Worm (Caenorhabditis elegans) whole organism, mixed stage, embryonic: ENCODE data around the gene nprl-3.

Source experiments
- M03D4.4 ChIP-seq: sonication (generic microtip); optimal IDR thresholded peaks from 2 replicates; lab custom pipeline; 2017; ENCODE audit warnings: mild to moderate bottlenecking, missing genetic modification characterization, missing compliant biosample characterization
- bed-3 ChIP-seq: fragments of 200-800 bp; sonication (Bioruptor generic); optimal IDR thresholded peaks from 3 replicates; lab custom pipeline; 2018; ENCODE audit warnings: mild to moderate bottlenecking, missing genetic modification characterization, moderate library complexity, missing compliant biosample characterization
- blmp-1 ChIP-seq: fragments of 150-350 bp; optimal IDR thresholded peaks from 2 replicates; lab custom pipeline; 2014; ENCODE audit warnings: missing biosample characterization, missing genetic modification characterization
- ceh-83 ChIP-seq: fragments of 200-800 bp; sonication (Bioruptor generic); optimal IDR thresholded peaks from 2 replicates; lab custom pipeline; 2018; ENCODE audit warnings: mild to moderate bottlenecking, missing genetic modification characterization, missing compliant biosample characterization
- ces-1 ChIP-seq: fragments of 150-350 bp; optimal IDR thresholded peaks from 2 replicates; lab custom pipeline; 2014; ENCODE audit warnings: missing biosample characterization, missing genetic modification reagents, missing genetic modification characterization
- drap-1 ChIP-seq: fragments of 200-800 bp; sonication (Bioruptor generic); optimal IDR thresholded peaks from 3 replicates; lab custom pipeline; 2018; ENCODE audit warnings: mild to moderate bottlenecking, missing genetic modification characterization, missing compliant biosample characterization
- elt-1 ChIP-seq: sonication (generic microtip); optimal IDR thresholded peaks from 2 replicates; lab custom pipeline; 2017; ENCODE audit warnings: missing genetic modification characterization, mild to moderate bottlenecking, missing compliant biosample characterization, antibody characterized with exemption, moderate library complexity, borderline replicate concordance; ENCODE audit not compliant: insufficient read depth
- elt-3 ChIP-seq: fragments of 150-350 bp; optimal IDR thresholded peaks from 2 replicates; lab custom pipeline; 2014; ENCODE audit warnings: missing biosample characterization, missing genetic modification characterization
- flh-1 ChIP-seq: fragments of 200-800 bp; sonication (Bioruptor generic); optimal IDR thresholded peaks from 2 replicates; lab custom pipeline; 2018; ENCODE audit warnings: mild to moderate bottlenecking, missing genetic modification characterization, moderate library complexity, missing compliant biosample characterization
- ham-2 ChIP-seq: fragments of 200-800 bp; sonication (Bioruptor generic); optimal IDR thresholded peaks from 2 replicates; lab custom pipeline; 2018; ENCODE audit warnings: mild to moderate bottlenecking, missing genetic modification characterization, missing compliant biosample characterization
- hlh-1 ChIP-seq: fragments of 150-350 bp; optimal IDR thresholded peaks from 2 replicates; lab custom pipeline; 2014; ENCODE audit warnings: missing biosample characterization, missing genetic modification reagents, missing genetic modification characterization
- lin-13 ChIP-seq: fragments of 150-350 bp; optimal IDR thresholded peaks from 2 replicates; lab custom pipeline; 2014; ENCODE audit warnings: missing biosample characterization, missing genetic modification characterization
- lin-32 ChIP-seq: fragments of 200-800 bp; sonication (Bioruptor generic); optimal IDR thresholded peaks from 2 replicates; lab custom pipeline; 2018; ENCODE audit warnings: mild to moderate bottlenecking, missing genetic modification characterization, missing compliant biosample characterization
- lsy-2 ChIP-seq: fragments of 150-350 bp; optimal IDR thresholded peaks from 2 replicates; lab custom pipeline; 2014; ENCODE audit warnings: missing biosample characterization, missing genetic modification characterization
- mab-5 ChIP-seq: fragments of 150-350 bp; optimal IDR thresholded peaks from 2 replicates; lab custom pipeline; 2014; ENCODE audit warnings: missing biosample characterization, missing genetic modification characterization
- mep-1 ChIP-seq: fragments of 150-350 bp; optimal IDR thresholded peaks from 2 replicates; lab custom pipeline; 2017; ENCODE audit warnings: missing biosample characterization, missing genetic modification reagents, missing genetic modification characterization, inconsistent platforms
- mls-2 ChIP-seq: sonication (generic microtip); optimal IDR thresholded peaks from 2 replicates; lab custom pipeline; 2016; ENCODE audit warnings: mild to moderate bottlenecking, missing genetic modification characterization, moderate library complexity, missing compliant biosample characterization
- nhr-12 ChIP-seq: fragments of 150-350 bp; optimal IDR thresholded peaks from 2 replicates; lab custom pipeline; 2014; ENCODE audit warnings: missing biosample characterization, missing genetic modification characterization
- nhr-237 ChIP-seq: fragments of 150-350 bp; optimal IDR thresholded peaks from 2 replicates; lab custom pipeline; 2014; ENCODE audit warnings: missing biosample characterization, missing genetic modification characterization
- nhr-28 ChIP-seq: fragments of 150-350 bp; optimal IDR thresholded peaks from 2 replicates; lab custom pipeline; 2014; ENCODE audit warnings: missing biosample characterization, missing genetic modification characterization
- nhr-76 ChIP-seq: sonication (generic microtip); optimal IDR thresholded peaks from 2 replicates; lab custom pipeline; 2017; ENCODE audit warnings: missing biosample characterization, missing genetic modification characterization
- pha-4 ChIP-seq: fragments of 150-350 bp; optimal IDR thresholded peaks from 2 replicates; lab custom pipeline; 2018; ENCODE audit warnings: missing biosample characterization, missing genetic modification reagents, missing genetic modification characterization
- sem-2 ChIP-seq: fragments of 200-800 bp; sonication (Bioruptor generic); optimal IDR thresholded peaks from 2 replicates; lab custom pipeline; 2018; ENCODE audit warnings: mild to moderate bottlenecking, missing genetic modification characterization, missing compliant biosample characterization
- snpc-4 ChIP-seq: fragments of 150-350 bp; optimal IDR thresholded peaks from 2 replicates; lab custom pipeline; 2014; ENCODE audit warnings: missing biosample characterization, missing genetic modification characterization
- tbx-8 ChIP-seq: fragments of 200-800 bp; sonication (Bioruptor generic); optimal IDR thresholded peaks from 2 replicates; lab custom pipeline; 2018; ENCODE audit warnings: mild to moderate bottlenecking, missing genetic modification characterization, moderate library complexity, missing compliant biosample characterization
- unc-120 ChIP-seq: sonication (generic microtip); optimal IDR thresholded peaks from 2 replicates; lab custom pipeline; 2017; ENCODE audit warnings: missing genetic modification characterization, missing compliant biosample characterization; ENCODE audit not compliant: poor library complexity, severe bottlenecking
- unc-62 ChIP-seq: fragments of 150-350 bp; optimal IDR thresholded peaks from 2 replicates; lab custom pipeline; 2014; ENCODE audit warnings: missing biosample characterization, missing genetic modification reagents, missing genetic modification characterization

The nprl-3 gene

DNA sequence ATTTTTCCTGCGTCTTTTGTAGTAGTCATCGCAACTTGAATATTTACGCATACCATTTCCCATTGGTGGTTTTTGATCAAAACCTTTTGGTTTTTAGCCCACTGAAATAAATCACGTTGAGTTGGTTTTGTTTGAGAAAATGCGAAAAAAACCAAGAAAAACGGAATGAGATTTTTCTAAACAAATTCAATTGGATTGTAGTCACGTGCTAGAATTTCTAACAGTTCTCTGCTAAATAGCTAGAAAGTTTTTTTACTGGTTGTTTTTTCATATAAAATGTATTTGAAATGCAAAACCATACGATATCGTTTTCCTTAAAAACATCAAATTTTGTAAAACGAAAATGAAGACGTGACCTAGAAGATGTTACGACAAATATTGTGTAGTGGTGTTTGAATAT is 20.7 kb upstream of the nprl-3 start, which contains the start of gene K07H8.12:
Gene K07H8.12, minus strand, starts transcription at position 101 of the 400 bp plus-strand sequence.
- TF ChIP-seq unc-62 (GFP tag; lab: Kevin White, UChicago) (no peak), nhr-237 (tag; lab: Kevin White, UChicago) (no peak), ceh-83 (GFP tag; lab: Kevin White, UChicago) (no peak), ces-1 (GFP tag; lab: Kevin White, UChicago) (no peak), blmp-1 (tag; lab: Kevin White, UChicago) (no peak), ham-2 (no peak), lin-32 (GFP tag; lab: Kevin White, UChicago) (no peak), mab-5 (tag; lab: Kevin White, UChicago) (no peak), flh-1 (no peak)

DNA sequence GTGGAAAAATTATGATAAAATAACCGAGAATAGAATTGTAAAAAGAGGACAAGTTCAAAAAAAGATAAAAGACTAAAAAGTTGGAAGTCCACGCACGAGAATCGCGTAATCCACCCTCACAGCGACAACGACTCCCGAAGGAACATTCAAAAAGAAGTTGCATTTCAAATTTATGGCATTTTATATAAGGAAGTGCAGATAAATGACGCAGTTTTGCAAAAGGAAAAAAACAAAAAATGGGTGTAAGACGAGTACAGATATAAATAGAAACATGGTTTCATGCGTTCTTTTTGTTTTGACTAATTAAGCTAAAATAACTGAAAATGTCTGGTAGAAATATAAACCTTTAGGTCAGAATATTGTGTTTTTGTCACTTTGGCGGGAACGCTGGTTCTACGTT is 14.1 kb upstream of the nprl-3 start:
- no peak for TF ChIP-seq unc-120 (tag; lab: Kevin White, UChicago)
- TF ChIP-seq bed-3 (GFP tag; lab: Kevin White, UChicago): no peak

DNA sequence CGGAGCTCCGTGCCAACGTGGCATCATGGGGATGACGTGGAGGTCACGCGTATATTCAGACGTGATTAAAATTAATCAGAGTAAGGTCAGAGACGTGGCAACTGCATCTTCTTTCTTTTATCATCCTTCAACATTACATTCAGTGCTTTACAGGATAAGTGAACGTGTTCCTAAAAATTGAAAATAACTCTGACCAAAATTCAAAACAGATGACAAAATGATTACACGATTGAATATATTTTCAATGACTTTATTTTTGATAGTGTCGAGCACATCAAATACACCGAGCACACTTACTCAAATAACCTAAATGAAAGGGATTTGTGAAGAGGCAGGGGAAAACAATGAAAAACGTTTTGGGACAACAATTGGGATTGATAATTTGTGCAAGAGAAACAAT is 10.9 kb upstream of the nprl-3 start, which contains the start of gene K07H8.9:
Gene K07H8.9, minus strand, starts transcription at position 125 of the 400 bp plus-strand sequence.
- no peak for TF ChIP-seq drap-1 (GFP tag; lab: Kevin White, UChicago)
- TF ChIP-seq, all 35 proteins: peak for 0

DNA sequence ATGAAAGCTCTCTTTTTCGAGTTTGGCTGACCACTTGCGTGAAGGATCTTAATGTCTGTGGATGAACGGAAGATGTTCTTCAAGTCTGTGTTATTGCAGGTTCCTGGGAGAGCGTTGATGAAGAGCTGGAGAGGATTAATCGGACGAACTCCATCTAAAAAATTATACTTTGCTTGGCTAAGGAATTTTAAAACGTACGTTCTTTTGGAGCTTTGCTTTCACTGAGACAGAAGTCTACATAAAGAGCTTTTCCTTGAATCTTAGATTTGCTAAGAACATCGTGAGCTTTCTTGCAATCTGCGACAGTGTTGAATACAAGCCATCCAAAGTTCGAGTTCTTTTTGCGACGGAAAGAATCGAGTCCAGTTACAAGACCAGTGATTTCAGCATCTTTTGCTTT is 10.0 kb upstream of the nprl-3 start:
- no peak for TF ChIP-seq elt-1 (tag; lab: Kevin White, UChicago)
- no peak for TF ChIP-seq elt-3 (tag; lab: Kevin White, UChicago)

DNA sequence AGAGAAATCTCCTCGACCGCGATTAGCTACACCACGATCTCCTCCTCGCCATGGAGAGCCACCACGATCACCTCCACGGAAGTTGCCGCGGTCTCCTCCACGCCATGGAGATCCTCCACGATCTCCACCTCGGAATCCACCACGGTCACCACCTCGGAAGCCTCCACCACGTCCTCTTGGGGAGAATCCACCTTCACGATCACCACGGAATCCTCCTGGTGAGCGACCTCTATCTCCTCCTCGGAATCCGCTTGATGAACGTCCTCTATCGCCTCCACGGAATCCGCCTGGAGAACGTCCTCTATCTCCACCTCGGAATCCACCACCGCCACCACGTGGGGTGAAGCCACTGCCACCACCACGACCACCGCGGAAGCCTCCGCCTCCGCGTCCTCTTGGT is 8.2 kb upstream of the nprl-3 start:
- TF ChIP-seq lin-32 (GFP tag; lab: Kevin White, UChicago): no peak
- no peak for TF ChIP-seq sem-2 (GFP tag; lab: Kevin White, UChicago)
- TF ChIP-seq nhr-28 (tag; lab: Kevin White, UChicago): no peak
- TF ChIP-seq nhr-237 (tag; lab: Kevin White, UChicago): no peak
- TF ChIP-seq mep-1 (tag; lab: Kevin White, UChicago): no peak
- TF ChIP-seq drap-1 (GFP tag; lab: Kevin White, UChicago): no peak
- TF ChIP-seq ham-2: no peak
- no peak for TF ChIP-seq pha-4 (tag; lab: Kevin White, UChicago)
- TF ChIP-seq tbx-8 (GFP tag; lab: Kevin White, UChicago): no peak
- no peak for TF ChIP-seq mls-2 (tag; lab: Kevin White, UChicago)
- no peak for TF ChIP-seq elt-3 (tag; lab: Kevin White, UChicago)
- no peak for TF ChIP-seq M03D4.4 (tag; lab: Kevin White, UChicago)
- TF ChIP-seq flh-1: no peak
- TF ChIP-seq unc-120 (tag; lab: Kevin White, UChicago): no peak
- TF ChIP-seq ceh-83 (GFP tag; lab: Kevin White, UChicago): no peak
- no peak for TF ChIP-seq lsy-2 (tag; lab: Kevin White, UChicago)

DNA sequence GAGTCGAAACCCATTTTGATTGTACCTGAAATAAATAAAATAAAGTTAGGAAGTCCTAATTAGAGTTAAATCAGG is 8.0 kb upstream of the nprl-3 start, which contains the start of gene nucl-1:
Gene nucl-1, minus strand, starts transcription at position 26 of the 75 bp plus-strand sequence.
- TF ChIP-seq mab-5 (tag; lab: Kevin White, UChicago) (no peak), nhr-237 (tag; lab: Kevin White, UChicago) (no peak), mep-1 (tag; lab: Kevin White, UChicago) (no peak), nhr-12 (tag; lab: Kevin White, UChicago) (no peak), unc-120 (tag; lab: Kevin White, UChicago) (no peak), nhr-28 (tag; lab: Kevin White, UChicago) (no peak), lin-13 (tag; lab: Kevin White, UChicago) (no peak), bed-3 (GFP tag; lab: Kevin White, UChicago) (no peak), flh-1 (no peak), blmp-1 (tag; lab: Kevin White, UChicago) (no peak), elt-1 (tag; lab: Kevin White, UChicago) (no peak), pha-4 (tag; lab: Kevin White, UChicago) (no peak), ces-1 (GFP tag; lab: Kevin White, UChicago) (no peak), nhr-76 (tag; lab: Kevin White, UChicago) (no peak), tbx-8 (GFP tag; lab: Kevin White, UChicago) (no peak), snpc-4 (tag; lab: Kevin White, UChicago) (no peak), hlh-1 (tag; lab: Kevin White, UChicago) (no peak)
- TF ChIP-seq, all 35 proteins: peak for 0
